Worm (Caenorhabditis elegans): ENCODE data around the gene C03B1.1.

C03B1.1 gene

ce11 chrX:6353763-6354162, 20.8 kb upstream of the C03B1.1 start:
- TF ChIP-seq zag-1 (tag; optimal IDR thresholded peaks at IDR 0.05) = no peak
- TF ChIP-seq unc-62 (GFP tag; optimal IDR thresholded peaks at IDR 0.05 in 1 of 2) = peak in 1 of 2 experiments; percentile 25
- TF ChIP-seq unc-62 (tag; optimal IDR thresholded peaks at IDR 0.05) = no peak

ce11 chrX:6355030-6355635, 19.4 kb upstream of the C03B1.1 start, which contains the start of gene C03B1.5:
Gene C03B1.5 (plus strand): TSS chrX:6355585.
- TF ChIP-seq Y48G9A.11 (GFP tag; IDR thresholded peaks at IDR 0.05) (no peak), duxl-1 (tag; optimal IDR thresholded peaks at IDR 0.05; ENCODE audit: poor library complexity) (no peak), mdl-1 (tag; optimal IDR thresholded peaks at IDR 0.05) (no peak), daf-16 (GFP tag; optimal IDR thresholded peaks at IDR 0.05) (no peak), daf-16 (tag; optimal IDR thresholded peaks at IDR 0.05) (peak; percentile 31), aha-1 (tag) (peak; percentile 87), zip-2 (tag; optimal IDR thresholded peaks at IDR 0.05) (no peak), spr-1 (tag; optimal IDR thresholded peaks at IDR 0.05) (no peak), ZK337.2 (GFP tag; IDR thresholded peaks at IDR 0.05) (no peak), ztf-11 (tag; optimal IDR thresholded peaks at IDR 0.05) (no peak), rbr-2 (tag; optimal IDR thresholded peaks at IDR 0.05) (no peak)

ce11 chrX:6357772-6358171, 16.8 kb upstream of the C03B1.1 start, which contains the start of gene C03B1.10:
Gene C03B1.10 (minus strand): TSS chrX:6357872.
- TF ChIP-seq unc-62 (GFP tag; optimal IDR thresholded peaks at IDR 0.05 in 1 of 2) (peak in 1 of 2 experiments; percentile 25), unc-62 (tag; optimal IDR thresholded peaks at IDR 0.05) (no peak), nhr-76 (tag; optimal IDR thresholded peaks at IDR 0.05) (no peak)

ce11 chrX:6360077-6360476, 14.5 kb upstream of the C03B1.1 start:
- TF ChIP-seq aha-1 (tag) (peak; percentile 97), mdl-1 (tag; optimal IDR thresholded peaks at IDR 0.05) (no peak)

ce11 chrX:6360658-6361057, 13.9 kb upstream of the C03B1.1 start, which contains the start of gene C03B1.14:
Gene C03B1.14 (minus strand): TSS chrX:6360758.
- no peak for TF ChIP-seq zfp-3 (GFP tag; conservative IDR thresholded peaks at IDR 0.05)
- TF ChIP-seq ceh-62 (tag; optimal IDR thresholded peaks at IDR 0.05) = no peak
- no peak for TF ChIP-seq cey-2 (tag; optimal IDR thresholded peaks at IDR 0.05; ENCODE audit: borderline replicate concordance, insufficient read depth)
- no peak for TF ChIP-seq nhr-10 (tag; optimal IDR thresholded peaks at IDR 0.05)
- TF ChIP-seq tag-97 (GFP tag; IDR thresholded peaks at IDR 0.05) = no peak
- no peak for TF ChIP-seq mxl-3 (GFP tag; optimal IDR thresholded peaks at IDR 0.05)
- no peak for TF ChIP-seq zip-2 (tag; optimal IDR thresholded peaks at IDR 0.05)
- TF ChIP-seq lin-15B (tag; optimal IDR thresholded peaks at IDR 0.05) = no peak
- no peak for TF ChIP-seq Y75B8A.6 (GFP tag; IDR thresholded peaks at IDR 0.05)
- TF ChIP-seq vab-7 (GFP tag; IDR thresholded peaks at IDR 0.05) = no peak
- no peak for TF ChIP-seq ZK337.2 (GFP tag; IDR thresholded peaks at IDR 0.05)
- no peak for TF ChIP-seq mdl-1 (tag; optimal IDR thresholded peaks at IDR 0.05)
- TF ChIP-seq php-3 (GFP tag; IDR thresholded peaks at IDR 0.05) = no peak
- no peak for TF ChIP-seq fos-1 (tag; optimal IDR thresholded peaks at IDR 0.05)
- TF ChIP-seq nhr-237 (tag; optimal IDR thresholded peaks at IDR 0.05) = no peak
- TF ChIP-seq daf-8 (GFP tag; IDR thresholded peaks at IDR 0.05) = no peak
- no peak for TF ChIP-seq mep-1 (tag; optimal IDR thresholded peaks at IDR 0.05)
- no peak for TF ChIP-seq aha-1 (tag)

ce11 chrX:6364196-6364595, 10.4 kb upstream of the C03B1.1 start, which contains the start of gene C03B1.4:
Gene C03B1.4 (plus strand): TSS chrX:6364496.
- TF ChIP-seq snpc-4 (tag; optimal IDR thresholded peaks at IDR 0.05) (no peak), daf-19 (GFP tag; conservative IDR thresholded peaks at IDR 0.05) (no peak), spr-3 (GFP tag; optimal IDR thresholded peaks at IDR 0.05) (no peak), nhr-28 (tag; optimal IDR thresholded peaks at IDR 0.05) (no peak), ztf-11 (tag; optimal IDR thresholded peaks at IDR 0.05) (no peak), daf-8 (GFP tag; IDR thresholded peaks at IDR 0.05) (no peak)

Measured in whole organism, L4 larva.